Worm (Caenorhabditis elegans): Measurements from ENCODE around the gene F53H1.4.

- TF ChIP-seq madf-3 (GFP tag; IDR thresholded peaks at IDR 0.05): no peak
- no peak for TF ChIP-seq ceh-27 (GFP tag; optimal IDR thresholded peaks at IDR 0.05)
- no peak for TF ChIP-seq zim-3 (tag; optimal IDR thresholded peaks at IDR 0.05)
- no peak for TF ChIP-seq ama-1 (optimal IDR thresholded peaks at IDR 0.05)
- no peak for TF ChIP-seq ama-1 (GFP tag; optimal IDR thresholded peaks at IDR 0.05)
These were observed 43.8 kb downstream of the F53H1.4 start for ce11 chrIV:1353811-1354210.

All from whole organism, young adult.